Worm (Caenorhabditis elegans): ENCODE measurements around the gene spat-3.

The spat-3 gene

ce11 chrX:4605828-4606227 lies at the start of gene spat-3:
spat-3 (minus strand) TSS chrX:4605928.
- TF ChIP-seq dao-5 (tag; optimal IDR thresholded peaks at IDR 0.05): no peak
- TF ChIP-seq W03F9.2 (tag; optimal IDR thresholded peaks at IDR 0.05): no peak
- no peak for TF ChIP-seq him-1 (tag; optimal IDR thresholded peaks at IDR 0.05)

- TF ChIP-seq him-1 (tag; optimal IDR thresholded peaks at IDR 0.05) (no peak), dao-5 (tag; optimal IDR thresholded peaks at IDR 0.05) (no peak), W03F9.2 (tag; optimal IDR thresholded peaks at IDR 0.05) (no peak)
Measured at ce11 chrX:4654057-4654456, 48.3 kb upstream of the spat-3 start, which contains the start of gene ceh-1. ceh-1 (minus strand) TSS chrX:4654157.

- TF ChIP-seq W03F9.2 (tag; optimal IDR thresholded peaks at IDR 0.05): no peak
- no peak for TF ChIP-seq dao-5 (tag; optimal IDR thresholded peaks at IDR 0.05)
- no peak for TF ChIP-seq him-1 (tag; optimal IDR thresholded peaks at IDR 0.05)
Measured at ce11 chrX:4652950-4653349, 47.2 kb upstream of the spat-3 start.

ce11 chrX:4651428-4651827 lies 45.7 kb upstream of the spat-3 start:
- TF ChIP-seq W03F9.2 (tag; optimal IDR thresholded peaks at IDR 0.05) (no peak), him-1 (tag; optimal IDR thresholded peaks at IDR 0.05) (no peak), dao-5 (tag; optimal IDR thresholded peaks at IDR 0.05) (no peak)

ce11 chrX:4649097-4649496 lies 43.4 kb upstream of the spat-3 start, which contains the start of gene ent-5:
ent-5 (minus strand) TSS chrX:4649197.
- no peak for TF ChIP-seq dao-5 (tag; optimal IDR thresholded peaks at IDR 0.05)
- TF ChIP-seq him-1 (tag; optimal IDR thresholded peaks at IDR 0.05): no peak
- TF ChIP-seq W03F9.2 (tag; optimal IDR thresholded peaks at IDR 0.05): no peak

ce11 chrX:4647104-4647503 lies 41.4 kb upstream of the spat-3 start, which contains the start of gene C46C11.4:
C46C11.4 (minus strand) TSS chrX:4647204.
- TF ChIP-seq W03F9.2 (tag; optimal IDR thresholded peaks at IDR 0.05): no peak
- TF ChIP-seq dao-5 (tag; optimal IDR thresholded peaks at IDR 0.05): no peak
- no peak for TF ChIP-seq him-1 (tag; optimal IDR thresholded peaks at IDR 0.05)

ce11 chrX:4636821-4637220 lies 31.1 kb upstream of the spat-3 start, which contains the start of gene hosl-1:
hosl-1 (plus strand) TSS chrX:4637121.
- TF ChIP-seq dao-5 (tag; optimal IDR thresholded peaks at IDR 0.05) (no peak), him-1 (tag; optimal IDR thresholded peaks at IDR 0.05) (no peak), W03F9.2 (tag; optimal IDR thresholded peaks at IDR 0.05) (no peak)

ce11 chrX:4636143-4636542 lies 30.4 kb upstream of the spat-3 start:
- no peak for TF ChIP-seq dao-5 (tag; optimal IDR thresholded peaks at IDR 0.05)
- no peak for TF ChIP-seq him-1 (tag; optimal IDR thresholded peaks at IDR 0.05)
- no peak for TF ChIP-seq W03F9.2 (tag; optimal IDR thresholded peaks at IDR 0.05)

ce11 chrX:4635643-4636042 lies 29.9 kb upstream of the spat-3 start:
- no peak for TF ChIP-seq W03F9.2 (tag; optimal IDR thresholded peaks at IDR 0.05)

ce11 chrX:4632088-4632487 lies 26.4 kb upstream of the spat-3 start, which contains the start of gene slcr-46.1:
slcr-46.1 (plus strand) TSS chrX:4632361.
- no peak for TF ChIP-seq dao-5 (tag; optimal IDR thresholded peaks at IDR 0.05)
- no peak for TF ChIP-seq him-1 (tag; optimal IDR thresholded peaks at IDR 0.05)
- TF ChIP-seq W03F9.2 (tag; optimal IDR thresholded peaks at IDR 0.05): no peak

ce11 chrX:4628817-4629575 lies 23.3 kb upstream of the spat-3 start:
- TF ChIP-seq dao-5 (tag; optimal IDR thresholded peaks at IDR 0.05) (no peak), him-1 (tag; optimal IDR thresholded peaks at IDR 0.05) (no peak), W03F9.2 (tag; optimal IDR thresholded peaks at IDR 0.05) (no peak)

- TF ChIP-seq dao-5 (tag; optimal IDR thresholded peaks at IDR 0.05) (no peak), W03F9.2 (tag; optimal IDR thresholded peaks at IDR 0.05) (no peak), him-1 (tag; optimal IDR thresholded peaks at IDR 0.05) (no peak)
Measured at ce11 chrX:4628350-4628749, 22.6 kb upstream of the spat-3 start.

- no peak for TF ChIP-seq him-1 (tag; optimal IDR thresholded peaks at IDR 0.05)
- no peak for TF ChIP-seq W03F9.2 (tag; optimal IDR thresholded peaks at IDR 0.05)
- no peak for TF ChIP-seq dao-5 (tag; optimal IDR thresholded peaks at IDR 0.05)
Measured at ce11 chrX:4626891-4627290, 21.2 kb upstream of the spat-3 start.

ce11 chrX:4625080-4625479 lies 19.4 kb upstream of the spat-3 start:
- TF ChIP-seq dao-5 (tag; optimal IDR thresholded peaks at IDR 0.05): no peak
- TF ChIP-seq him-1 (tag; optimal IDR thresholded peaks at IDR 0.05): no peak
- TF ChIP-seq W03F9.2 (tag; optimal IDR thresholded peaks at IDR 0.05): no peak

- TF ChIP-seq W03F9.2 (tag; optimal IDR thresholded peaks at IDR 0.05): no peak
- no peak for TF ChIP-seq him-1 (tag; optimal IDR thresholded peaks at IDR 0.05)
Measured at ce11 chrX:4623707-4624106, 18.0 kb upstream of the spat-3 start.
